Worm (Caenorhabditis elegans) whole organism, young adult: ENCODE measurements around the gene F09F9.1.

Experiments used
- B0019.2 ChIP-seq: fragments of 200-800 bp; sonication (Bioruptor generic); conservative IDR thresholded peaks from 2 replicates; pipeline ENCODE4 v1.3.6; 2022; ENCODE audit warnings: missing genetic modification reagents, missing genetic modification characterization, missing compliant biosample characterization
- B0035.1 ChIP-seq: sonication (generic microtip); optimal IDR thresholded peaks from 2 replicates; lab custom pipeline; 2016; ENCODE audit warnings: missing genetic modification characterization, mild to moderate bottlenecking, missing compliant biosample characterization, missing genotype, missing genetic modification reagents
- F22D6.2 ChIP-seq: sonication (generic microtip); optimal IDR thresholded peaks from 2 replicates; lab custom pipeline; 2016; ENCODE audit warnings: mild to moderate bottlenecking, missing genetic modification characterization, missing compliant biosample characterization
- F55B11.4 ChIP-seq: sonication (generic microtip); optimal IDR thresholded peaks from 2 replicates; lab custom pipeline; 2016; ENCODE audit warnings: missing compliant biosample characterization, missing genetic modification characterization, borderline replicate concordance; ENCODE audit not compliant: insufficient read depth
- F57A8.1 ChIP-seq: fragments of 200-800 bp; sonication (Bioruptor generic); optimal IDR thresholded peaks from 2 replicates; lab custom pipeline; 2018; ENCODE audit warnings: mild to moderate bottlenecking, missing genetic modification characterization, moderate library complexity, missing compliant biosample characterization
- K12H6.12 ChIP-seq: fragments of 200-800 bp; sonication (Bioruptor generic); optimal IDR thresholded peaks from 2 replicates; lab custom pipeline; 2018; ENCODE audit warnings: mild to moderate bottlenecking, missing genetic modification characterization, missing compliant biosample characterization
- T07F8.4 ChIP-seq: sonication (generic microtip); optimal IDR thresholded peaks from 2 replicates; lab custom pipeline; 2016; ENCODE audit warnings: mild to moderate bottlenecking, missing genetic modification characterization, moderate library complexity, missing compliant biosample characterization
- Y79H2A.3 ChIP-seq: fragments of 200-800 bp; sonication (Bioruptor generic); conservative IDR thresholded peaks from 2 replicates; pipeline ENCODE4 v1.3.6; 2022; ENCODE audit warnings: missing genetic modification reagents, missing genetic modification characterization, missing compliant biosample characterization
- Y95B8A.8 ChIP-seq: fragments of 200-800 bp; sonication (Bioruptor generic); IDR thresholded peaks from 2 replicates; pipeline ENCODE4 v1.3.6; 2022; ENCODE audit warnings: missing genetic modification reagents, missing genetic modification characterization, missing compliant biosample characterization
- ZK185.1 ChIP-seq: sonication (generic microtip); optimal IDR thresholded peaks from 2 replicates; lab custom pipeline; 2016; ENCODE audit warnings: mild to moderate bottlenecking, missing genetic modification characterization, missing compliant biosample characterization; ENCODE audit not compliant: poor library complexity, severe bottlenecking
- akir-1 ChIP-seq: fragments of 200-800 bp; sonication (Bioruptor generic); optimal IDR thresholded peaks from 2 replicates; lab custom pipeline; 2018; ENCODE audit warnings: mild to moderate bottlenecking, missing genetic modification characterization, moderate library complexity, missing compliant biosample characterization
- aptf-3 ChIP-seq: fragments of 200-800 bp; sonication (Bioruptor generic); IDR thresholded peaks from 2 replicates; pipeline ENCODE4 v1.3.6; 2022; ENCODE audit warnings: missing genetic modification characterization, missing compliant biosample characterization
- atf-7 ChIP-seq: sonication (generic microtip); optimal IDR thresholded peaks from 2 replicates; lab custom pipeline; 2017; ENCODE audit warnings: mild to moderate bottlenecking, missing genetic modification characterization, missing compliant biosample characterization
- attf-5 ChIP-seq: fragments of 200-800 bp; sonication (Bioruptor generic); optimal IDR thresholded peaks from 2 replicates; lab custom pipeline; 2018; ENCODE audit warnings: mild to moderate bottlenecking, missing genetic modification characterization, missing compliant biosample characterization
- attf-6 ChIP-seq: fragments of 200-800 bp; sonication (Bioruptor generic); IDR thresholded peaks from 2 replicates; pipeline ENCODE4 v1.3.6; 2022; ENCODE audit warnings: missing genetic modification reagents, missing genetic modification characterization, missing compliant biosample characterization
- bed-2 ChIP-seq: fragments of 200-800 bp; sonication (Bioruptor generic); IDR thresholded peaks from 2 replicates; pipeline ENCODE4 v1.3.6; 2022; ENCODE audit warnings: missing genetic modification reagents, missing genetic modification characterization, missing compliant biosample characterization
- ccch-3 ChIP-seq: fragments of 200-800 bp; sonication (Bioruptor generic); optimal IDR thresholded peaks from 2 replicates; lab custom pipeline; 2018; ENCODE audit warnings: mild to moderate bottlenecking, missing genetic modification characterization, missing compliant biosample characterization
- ceh-27 ChIP-seq: fragments of 200-800 bp; sonication (Bioruptor generic); optimal IDR thresholded peaks from 2 replicates; lab custom pipeline; 2018; ENCODE audit warnings: mild to moderate bottlenecking, missing genetic modification characterization, moderate library complexity, missing compliant biosample characterization
- ceh-40 ChIP-seq: fragments of 200-800 bp; sonication (Bioruptor generic); IDR thresholded peaks from 2 replicates; pipeline ENCODE4 v1.3.6; 2022; ENCODE audit warnings: missing genetic modification characterization, missing compliant biosample characterization
- ceh-58 ChIP-seq: fragments of 200-800 bp; sonication (Bioruptor generic); IDR thresholded peaks from 2 replicates; pipeline ENCODE4 v1.3.6; 2022; ENCODE audit warnings: missing genetic modification characterization, missing compliant biosample characterization
- chd-7 ChIP-seq: sonication (generic microtip); optimal IDR thresholded peaks from 2 replicates; lab custom pipeline; 2016; ENCODE audit warnings: mild to moderate bottlenecking, missing genetic modification characterization, moderate library complexity, missing compliant biosample characterization
- dpff-1 ChIP-seq: sonication (generic microtip); optimal IDR thresholded peaks from 2 replicates; lab custom pipeline; 2017; ENCODE audit warnings: mild to moderate bottlenecking, missing genetic modification characterization, missing compliant biosample characterization
- egl-44 ChIP-seq: fragments of 200-800 bp; sonication (Bioruptor generic); IDR thresholded peaks from 2 replicates; pipeline ENCODE4 v1.3.6; 2022; ENCODE audit warnings: missing genetic modification reagents, missing genetic modification characterization, missing compliant biosample characterization
- lin-35 ChIP-seq, 3 experiments: fragments of 150-350 bp in 2 of 3; sonication (generic microtip) in 1 of 3; optimal IDR thresholded peaks; 2 replicates each; lab custom pipeline; 2014 to 2018; ENCODE audit warnings: missing biosample characterization in 3 of 3, missing genetic modification characterization in 3 of 3, missing genetic modification reagents in 3 of 3
- lin-54 ChIP-seq: fragments of 200-800 bp; sonication (Bioruptor generic); optimal IDR thresholded peaks from 2 replicates; lab custom pipeline; 2018; ENCODE audit warnings: mild to moderate bottlenecking, missing genetic modification characterization, missing compliant biosample characterization
- lir-1 ChIP-seq: fragments of 200-800 bp; sonication (Bioruptor generic); conservative IDR thresholded peaks from 2 replicates; pipeline ENCODE4 v1.3.6; 2022; ENCODE audit warnings: missing genetic modification reagents, missing genetic modification characterization, missing compliant biosample characterization
- madf-3 ChIP-seq: fragments of 200-800 bp; sonication (Bioruptor generic); IDR thresholded peaks from 2 replicates; pipeline ENCODE4 v1.3.6; 2022; ENCODE audit warnings: missing genetic modification reagents, missing genetic modification characterization, missing compliant biosample characterization
- madf-6 ChIP-seq: fragments of 200-800 bp; sonication (Bioruptor generic); IDR thresholded peaks from 2 replicates; pipeline ENCODE4 v1.3.6; 2022; ENCODE audit warnings: missing genetic modification reagents, missing genetic modification characterization, missing compliant biosample characterization
- madf-8 ChIP-seq: fragments of 200-800 bp; sonication (Bioruptor generic); conservative IDR thresholded peaks from 2 replicates; pipeline ENCODE4 v1.3.6; 2022; ENCODE audit warnings: missing genetic modification reagents, missing genetic modification characterization, missing compliant biosample characterization
- mcd-1 ChIP-seq: fragments of 200-800 bp; sonication (Bioruptor generic); IDR thresholded peaks from 2 replicates; pipeline ENCODE4 v1.3.6; 2022; ENCODE audit warnings: missing genetic modification reagents, missing genetic modification characterization, missing compliant biosample characterization
- mxl-1 ChIP-seq: sonication (generic microtip); optimal IDR thresholded peaks from 2 replicates; lab custom pipeline; 2016; ENCODE audit warnings: missing genetic modification characterization, missing compliant biosample characterization
- nfya-1 ChIP-seq: sonication (generic microtip); optimal IDR thresholded peaks from 2 replicates; lab custom pipeline; 2017; ENCODE audit warnings: antibody characterized with exemption, missing compliant biosample characterization, missing genetic modification characterization, borderline replicate concordance; ENCODE audit not compliant: insufficient read depth
- nhr-120 ChIP-seq: fragments of 200-800 bp; sonication (Bioruptor generic); IDR thresholded peaks from 2 replicates; pipeline ENCODE4 v1.3.6; 2022; ENCODE audit warnings: missing genetic modification characterization, missing compliant biosample characterization
- nhr-27 ChIP-seq: fragments of 200-800 bp; sonication (Bioruptor generic); optimal IDR thresholded peaks from 2 replicates; lab custom pipeline; 2018; ENCODE audit warnings: mild to moderate bottlenecking, missing genetic modification characterization, moderate library complexity, missing compliant biosample characterization
- nhr-80 ChIP-seq: sonication (generic microtip); optimal IDR thresholded peaks from 2 replicates; lab custom pipeline; 2016; ENCODE audit warnings: missing genetic modification characterization, missing compliant biosample characterization
- nhr-90 ChIP-seq: sonication (generic microtip); optimal IDR thresholded peaks from 2 replicates; lab custom pipeline; 2016; ENCODE audit warnings: missing genotype, mild to moderate bottlenecking, missing genetic modification characterization, missing compliant biosample characterization
- pbrm-1 ChIP-seq: fragments of 200-800 bp; sonication (Bioruptor generic); IDR thresholded peaks from 2 replicates; pipeline ENCODE4 v1.3.6; 2022; ENCODE audit warnings: missing genetic modification reagents, missing genetic modification characterization, missing compliant biosample characterization
- rpc-1 ChIP-seq, 2 experiments: fragments of 150-350 bp in 1 of 2; sonication (generic microtip) in 1 of 2; optimal IDR thresholded peaks; 2 replicates each; lab custom pipeline; 2014 to 2018; ENCODE audit warnings: missing biosample characterization in 1 of 2, missing genetic modification characterization in 1 of 2, missing genetic modification reagents in 1 of 2, missing genotype in 1 of 2
- snpc-1.1 ChIP-seq: sonication (generic microtip); optimal IDR thresholded peaks from 2 replicates; lab custom pipeline; 2017; ENCODE audit warnings: missing genetic modification characterization, mild to moderate bottlenecking, missing compliant biosample characterization, antibody characterized with exemption, moderate library complexity, missing genotype, missing genetic modification reagents; ENCODE audit not compliant: insufficient read depth
- snpc-3.4 ChIP-seq: sonication (generic microtip); optimal IDR thresholded peaks from 2 replicates; lab custom pipeline; 2017; ENCODE audit warnings: missing genetic modification characterization, mild to moderate bottlenecking, missing compliant biosample characterization, antibody characterized with exemption, moderate library complexity, missing genotype, missing genetic modification reagents
- sptf-2 ChIP-seq: fragments of 200-800 bp; sonication (Bioruptor generic); optimal IDR thresholded peaks from 2 replicates; lab custom pipeline; 2018; ENCODE audit warnings: mild to moderate bottlenecking, missing genetic modification characterization, missing compliant biosample characterization
- tlf-1 ChIP-seq: fragments of 200-800 bp; sonication (Bioruptor generic); optimal IDR thresholded peaks from 2 replicates; lab custom pipeline; 2018; ENCODE audit warnings: mild to moderate bottlenecking, missing genetic modification characterization, missing compliant biosample characterization
- xnd-1 ChIP-seq: sonication (generic microtip); optimal IDR thresholded peaks from 2 replicates; lab custom pipeline; 2016; ENCODE audit warnings: missing genotype, missing genetic modification reagents, missing genetic modification characterization, missing compliant biosample characterization
- ztf-26 ChIP-seq: sonication (generic microtip); optimal IDR thresholded peaks from 2 replicates; lab custom pipeline; 2017; ENCODE audit warnings: missing genetic modification characterization, missing compliant biosample characterization
- ztf-28 ChIP-seq: fragments of 200-800 bp; sonication (Bioruptor generic); IDR thresholded peaks from 2 replicates; pipeline ENCODE4 v1.3.6; 2022; ENCODE audit warnings: missing genetic modification reagents, missing genetic modification characterization, missing compliant biosample characterization
- ztf-6 ChIP-seq: fragments of 200-800 bp; sonication (Bioruptor generic); IDR thresholded peaks from 2 replicates; pipeline ENCODE4 v1.3.6; 2022; ENCODE audit warnings: missing genetic modification reagents, missing genetic modification characterization, missing compliant biosample characterization

The F09F9.1 gene

ce11 chrX:4147600-4148448 lies 32.7 kb downstream of the F09F9.1 start (continued):
- TF ChIP-seq atf-7 (tag; lab: Kevin White, UChicago) (peak; percentile 59), nfya-1 (tag; lab: Kevin White, UChicago) (no peak), B0019.2 (GFP tag; lab: Robert Waterston, UW) (no peak), snpc-1.1 (tag; lab: Kevin White, UChicago) (no peak), madf-8 (GFP tag; lab: Robert Waterston, UW) (no peak), F22D6.2 (tag; lab: Kevin White, UChicago) (no peak), chd-7 (tag; lab: Kevin White, UChicago) (peak; percentile 48), ztf-28 (no peak), madf-6 (GFP tag; lab: Robert Waterston, UW) (peak; percentile 26), Y79H2A.3 (GFP tag; lab: Robert Waterston, UW) (no peak), aptf-3 (GFP tag; lab: Robert Waterston, UW) (no peak), attf-5 (GFP tag; lab: Kevin White, UChicago) (no peak), lir-1 (no peak), F57A8.1 (GFP tag; lab: Kevin White, UChicago) (no peak), Y95B8A.8 (GFP tag; lab: Robert Waterston, UW) (no peak), nhr-27 (tag; lab: Kevin White, UChicago) (no peak), nhr-80 (tag; lab: Kevin White, UChicago) (peak; percentile 48), egl-44 (GFP tag; lab: Robert Waterston, UW) (no peak), pbrm-1 (GFP tag; lab: Robert Waterston, UW) (peak; percentile 74; the same call in 1 of the 2 replicates), ceh-27 (GFP tag; lab: Kevin White, UChicago) (no peak), lin-35 (GFP tag; optimal IDR thresholded peaks at IDR 0.05; lab: Kevin White, UChicago) (peak in 1 of 3 experiments; percentile 78), ZK185.1 (tag; lab: Kevin White, UChicago) (peak; percentile 33), mcd-1 (GFP tag; lab: Robert Waterston, UW) (no peak), rpc-1 (optimal IDR thresholded peaks at IDR 0.05; lab: Kevin White, UChicago) (no peak), rpc-1 (tag; optimal IDR thresholded peaks at IDR 0.05; lab: Kevin White, UChicago) (no peak), tlf-1 (peak; percentile 25), ccch-3 (GFP tag; lab: Kevin White, UChicago) (no peak), ceh-58 (no peak), T07F8.4 (tag; lab: Kevin White, UChicago) (no peak), dpff-1 (tag; lab: Kevin White, UChicago) (peak; percentile 71), ztf-26 (tag; lab: Kevin White, UChicago) (no peak), lin-54 (GFP tag; lab: Kevin White, UChicago) (no peak), F55B11.4 (tag; lab: Kevin White, UChicago) (no peak), ceh-40 (no peak), snpc-3.4 (no peak), xnd-1 (tag; lab: Kevin White, UChicago) (no peak), ztf-6 (no peak), attf-6 (GFP tag; lab: Robert Waterston, UW) (no peak), akir-1 (no peak), mxl-1 (tag; lab: Kevin White, UChicago) (no peak), nhr-90 (tag; lab: Kevin White, UChicago) (peak; percentile 90), bed-2 (no peak), B0035.1 (tag; lab: Kevin White, UChicago) (no peak), nhr-120 (no peak), sptf-2 (GFP tag; lab: Kevin White, UChicago) (no peak), madf-3 (GFP tag; lab: Robert Waterston, UW) (peak; percentile 70), K12H6.12 (tag; lab: Kevin White, UChicago) (peak; percentile 35)
